Worm (Caenorhabditis elegans) whole organism, L4 larva: ENCODE results near the gene sbsp-1.

Experiments
- Y105C5A.15 ChIP-seq: fragments of 200-800 bp; sonication (Bioruptor generic); IDR thresholded peaks from 2 replicates; pipeline ENCODE4 v1.3.6; 2022; ENCODE audit warnings: missing genetic modification characterization, missing compliant biosample characterization
- aly-2 ChIP-seq: sonication (generic microtip); optimal IDR thresholded peaks from 2 replicates; lab custom pipeline; 2018; ENCODE audit warnings: missing biosample characterization, missing genetic modification characterization
- ama-1 ChIP-seq: fragments of 150-350 bp; optimal IDR thresholded peaks from 2 replicates; lab custom pipeline; 2014; ENCODE audit warnings: inconsistent platforms, mixed read lengths
- fkh-10 ChIP-seq: fragments of 150-350 bp; optimal IDR thresholded peaks from 2 replicates; lab custom pipeline; 2014; ENCODE audit warnings: missing biosample characterization, missing genetic modification reagents, missing genetic modification characterization
- nhr-28 ChIP-seq: fragments of 150-350 bp; optimal IDR thresholded peaks from 2 replicates; lab custom pipeline; 2014; ENCODE audit warnings: missing biosample characterization, missing genetic modification characterization
- pha-4 ChIP-seq, 2 experiments: fragments of 150-350 bp in 1 of 2; fragments of 200-800 bp in 1 of 2; sonication (Bioruptor generic) in 1 of 2; IDR thresholded peaks in 1 of 2; optimal IDR thresholded peaks in 1 of 2; 2 replicates each; pipeline versions ENCODE4 v1.3.6 to Lab custom; 2014 to 2022; ENCODE audit warnings: missing genetic modification characterization in 2 of 2, missing genetic modification reagents in 2 of 2, missing biosample characterization in 1 of 2, missing compliant biosample characterization in 1 of 2
- unc-130 ChIP-seq: sonication (generic microtip); optimal IDR thresholded peaks from 2 replicates; lab custom pipeline; 2016; ENCODE audit warnings: missing genetic modification reagents, missing genetic modification characterization, missing compliant biosample characterization
- unc-39 ChIP-seq: sonication (generic microtip); optimal IDR thresholded peaks from 2 replicates; lab custom pipeline; 2017; ENCODE audit warnings: missing biosample characterization, missing genetic modification characterization
- ztf-11 ChIP-seq: fragments of 150-350 bp; optimal IDR thresholded peaks from 2 replicates; lab custom pipeline; 2014; ENCODE audit warnings: missing biosample characterization, missing genetic modification characterization

ce11 chrIII:10848858-10849257 lies 16.1 kb downstream of the sbsp-1 start, which contains the start of the genes fbxb-85 and hex-3:
- no peak for TF ChIP-seq unc-39 (tag; lab: Kevin White, UChicago)
- no peak for TF ChIP-seq ztf-11 (tag; lab: Kevin White, UChicago)
- TF ChIP-seq nhr-28 (tag; lab: Kevin White, UChicago) = peak; percentile 51
- TF ChIP-seq unc-130 (GFP tag; lab: Kevin White, UChicago) = peak; percentile 67
- no peak for TF ChIP-seq aly-2 (tag; lab: Kevin White, UChicago)
- peak; percentile 89 for TF ChIP-seq fkh-10 (GFP tag; lab: Kevin White, UChicago)
- TF ChIP-seq Y105C5A.15 (GFP tag; lab: Robert Waterston, UW) = no peak
- peak; percentile 83 for TF ChIP-seq pha-4 (GFP tag; IDR thresholded peaks at IDR 0.05; lab: Robert Waterston, UW)
- no peak for TF ChIP-seq pha-4 (tag; optimal IDR thresholded peaks at IDR 0.05; lab: Kevin White, UChicago)
- TF ChIP-seq ama-1 (lab: Kevin White, UChicago) = peak; percentile 48
